Worm (Caenorhabditis elegans) whole organism, young adult: ENCODE data around the gene F17C11.2.

ENCODE experiments used
- B0261.1 ChIP-seq: sonication (generic microtip); optimal IDR thresholded peaks from 2 replicates; lab custom pipeline; 2016; ENCODE audit warnings: mild to moderate bottlenecking, missing genetic modification characterization, moderate library complexity, missing compliant biosample characterization
- F10E7.11 ChIP-seq: sonication (generic microtip); optimal IDR thresholded peaks from 2 replicates; lab custom pipeline; 2017; ENCODE audit warnings: mild to moderate bottlenecking, missing genetic modification characterization, moderate library complexity, missing compliant biosample characterization
- F22D6.2 ChIP-seq: sonication (generic microtip); optimal IDR thresholded peaks from 2 replicates; lab custom pipeline; 2016; ENCODE audit warnings: mild to moderate bottlenecking, missing genetic modification characterization, missing compliant biosample characterization
- F23B12.7 ChIP-seq: sonication (generic microtip); optimal IDR thresholded peaks from 2 replicates; lab custom pipeline; 2017; ENCODE audit warnings: missing genetic modification characterization, mild to moderate bottlenecking, missing compliant biosample characterization, antibody characterized with exemption, moderate library complexity; ENCODE audit not compliant: insufficient read depth
- F39B2.1 ChIP-seq: fragments of 200-800 bp; sonication (Bioruptor generic); IDR thresholded peaks from 2 replicates; pipeline ENCODE4 v1.3.6; 2022; ENCODE audit warnings: missing genetic modification reagents, missing genetic modification characterization, missing compliant biosample characterization
- F49E8.2 ChIP-seq: sonication (generic microtip); optimal IDR thresholded peaks from 3 replicates; lab custom pipeline; 2017; ENCODE audit warnings: missing genetic modification characterization, mild to moderate bottlenecking, missing compliant biosample characterization, antibody characterized with exemption, moderate library complexity; ENCODE audit not compliant: insufficient read depth
- K12H6.12 ChIP-seq: fragments of 200-800 bp; sonication (Bioruptor generic); optimal IDR thresholded peaks from 2 replicates; lab custom pipeline; 2018; ENCODE audit warnings: mild to moderate bottlenecking, missing genetic modification characterization, missing compliant biosample characterization
- Y53G8AR.9 ChIP-seq: fragments of 200-800 bp; sonication (Bioruptor generic); conservative IDR thresholded peaks from 2 replicates; pipeline ENCODE4 v1.3.6; 2022; ENCODE audit warnings: missing genetic modification reagents, missing genetic modification characterization, missing compliant biosample characterization
- Y95B8A.8 ChIP-seq: fragments of 200-800 bp; sonication (Bioruptor generic); IDR thresholded peaks from 2 replicates; pipeline ENCODE4 v1.3.6; 2022; ENCODE audit warnings: missing genetic modification reagents, missing genetic modification characterization, missing compliant biosample characterization
- ama-1 ChIP-seq, 3 experiments: fragments of 150-350 bp in 1 of 3; sonication (generic microtip) in 2 of 3; optimal IDR thresholded peaks; 2 replicates each; lab custom pipeline; 2014 to 2018; ENCODE audit warnings: missing biosample characterization in 2 of 3, missing genetic modification characterization in 2 of 3, missing genetic modification reagents in 2 of 3
- aptf-2 ChIP-seq: fragments of 200-800 bp; sonication (Bioruptor generic); conservative IDR thresholded peaks from 2 replicates; pipeline ENCODE4 v1.3.6; 2022; ENCODE audit warnings: missing genetic modification reagents, missing genetic modification characterization, missing compliant biosample characterization
- ccch-3 ChIP-seq: fragments of 200-800 bp; sonication (Bioruptor generic); optimal IDR thresholded peaks from 2 replicates; lab custom pipeline; 2018; ENCODE audit warnings: mild to moderate bottlenecking, missing genetic modification characterization, missing compliant biosample characterization
- ceh-40 ChIP-seq: fragments of 200-800 bp; sonication (Bioruptor generic); IDR thresholded peaks from 2 replicates; pipeline ENCODE4 v1.3.6; 2022; ENCODE audit warnings: missing genetic modification characterization, missing compliant biosample characterization
- dpff-1 ChIP-seq: sonication (generic microtip); optimal IDR thresholded peaks from 2 replicates; lab custom pipeline; 2017; ENCODE audit warnings: mild to moderate bottlenecking, missing genetic modification characterization, missing compliant biosample characterization
- efl-1 ChIP-seq: fragments of 150-350 bp; optimal IDR thresholded peaks from 2 replicates; lab custom pipeline; 2014; ENCODE audit warnings: missing biosample characterization, missing genetic modification reagents, missing genetic modification characterization
- egl-44 ChIP-seq: fragments of 200-800 bp; sonication (Bioruptor generic); IDR thresholded peaks from 2 replicates; pipeline ENCODE4 v1.3.6; 2022; ENCODE audit warnings: missing genetic modification reagents, missing genetic modification characterization, missing compliant biosample characterization
- fkh-3 ChIP-seq: sonication (generic microtip); optimal IDR thresholded peaks from 2 replicates; lab custom pipeline; 2016; ENCODE audit warnings: mild to moderate bottlenecking, missing genetic modification characterization, missing compliant biosample characterization
- hlh-12 ChIP-seq: sonication (generic microtip); optimal IDR thresholded peaks from 2 replicates; lab custom pipeline; 2016; ENCODE audit warnings: missing genetic modification characterization, missing compliant biosample characterization
- hsf-1 ChIP-seq: fragments of 200-800 bp; sonication (Bioruptor generic); IDR thresholded peaks from 2 replicates; pipeline ENCODE4 v1.3.6; 2022; ENCODE audit warnings: missing genetic modification reagents, missing genetic modification characterization, missing compliant biosample characterization
- lag-1 ChIP-seq: fragments of 200-800 bp; sonication (Bioruptor generic); IDR thresholded peaks from 2 replicates; pipeline ENCODE4 v1.3.6; 2022; ENCODE audit warnings: missing genetic modification reagents, missing genetic modification characterization, missing compliant biosample characterization
- let-526 ChIP-seq: fragments of 200-800 bp; sonication (Bioruptor generic); IDR thresholded peaks from 2 replicates; pipeline ENCODE4 v1.3.6; 2022; ENCODE audit warnings: missing genetic modification reagents, missing genetic modification characterization, missing compliant biosample characterization
- lin-35 ChIP-seq, 3 experiments: fragments of 150-350 bp in 2 of 3; sonication (generic microtip) in 1 of 3; optimal IDR thresholded peaks; 2 replicates each; lab custom pipeline; 2014 to 2018; ENCODE audit warnings: missing biosample characterization in 3 of 3, missing genetic modification characterization in 3 of 3, missing genetic modification reagents in 3 of 3
- lin-40 ChIP-seq: sonication (generic microtip); optimal IDR thresholded peaks from 2 replicates; lab custom pipeline; 2016; ENCODE audit warnings: missing genetic modification characterization, mild to moderate bottlenecking, missing compliant biosample characterization, missing genotype, missing genetic modification reagents
- lin-54 ChIP-seq: fragments of 200-800 bp; sonication (Bioruptor generic); optimal IDR thresholded peaks from 2 replicates; lab custom pipeline; 2018; ENCODE audit warnings: mild to moderate bottlenecking, missing genetic modification characterization, missing compliant biosample characterization
- lir-1 ChIP-seq: fragments of 200-800 bp; sonication (Bioruptor generic); conservative IDR thresholded peaks from 2 replicates; pipeline ENCODE4 v1.3.6; 2022; ENCODE audit warnings: missing genetic modification reagents, missing genetic modification characterization, missing compliant biosample characterization
- lsy-27 ChIP-seq: sonication (generic microtip); optimal IDR thresholded peaks from 2 replicates; lab custom pipeline; 2017; ENCODE audit warnings: missing genetic modification characterization, mild to moderate bottlenecking, missing compliant biosample characterization, antibody characterized with exemption, missing genotype, borderline replicate concordance; ENCODE audit not compliant: insufficient read depth
- mcd-1 ChIP-seq: fragments of 200-800 bp; sonication (Bioruptor generic); IDR thresholded peaks from 2 replicates; pipeline ENCODE4 v1.3.6; 2022; ENCODE audit warnings: missing genetic modification reagents, missing genetic modification characterization, missing compliant biosample characterization
- mel-28 ChIP-seq: sonication (generic microtip); optimal IDR thresholded peaks from 2 replicates; lab custom pipeline; 2016; ENCODE audit warnings: borderline replicate concordance, mild to moderate bottlenecking, missing genetic modification characterization, missing compliant biosample characterization
- nfya-1 ChIP-seq: sonication (generic microtip); optimal IDR thresholded peaks from 2 replicates; lab custom pipeline; 2017; ENCODE audit warnings: antibody characterized with exemption, missing compliant biosample characterization, missing genetic modification characterization, borderline replicate concordance; ENCODE audit not compliant: insufficient read depth
- nfyb-1 ChIP-seq: fragments of 200-800 bp; sonication (Bioruptor generic); IDR thresholded peaks from 2 replicates; pipeline ENCODE4 v1.3.6; 2022; ENCODE audit warnings: missing genetic modification reagents, missing genetic modification characterization, missing compliant biosample characterization
- nhr-80 ChIP-seq: sonication (generic microtip); optimal IDR thresholded peaks from 2 replicates; lab custom pipeline; 2016; ENCODE audit warnings: missing genetic modification characterization, missing compliant biosample characterization
- nhr-90 ChIP-seq: sonication (generic microtip); optimal IDR thresholded peaks from 2 replicates; lab custom pipeline; 2016; ENCODE audit warnings: missing genotype, mild to moderate bottlenecking, missing genetic modification characterization, missing compliant biosample characterization
- pbrm-1 ChIP-seq: fragments of 200-800 bp; sonication (Bioruptor generic); IDR thresholded peaks from 2 replicates; pipeline ENCODE4 v1.3.6; 2022; ENCODE audit warnings: missing genetic modification reagents, missing genetic modification characterization, missing compliant biosample characterization
- rec-8 ChIP-seq, 2 experiments: sonication (generic microtip); optimal IDR thresholded peaks; 2 replicates each; lab custom pipeline; 2016; ENCODE audit warnings: mild to moderate bottlenecking in 2 of 2, missing genetic modification characterization in 2 of 2, missing genetic modification reagents in 2 of 2, missing genotype in 2 of 2, missing biosample characterization in 1 of 2, missing compliant biosample characterization in 1 of 2, moderate library complexity in 1 of 2
- sptf-2 ChIP-seq: fragments of 200-800 bp; sonication (Bioruptor generic); optimal IDR thresholded peaks from 2 replicates; lab custom pipeline; 2018; ENCODE audit warnings: mild to moderate bottlenecking, missing genetic modification characterization, missing compliant biosample characterization
- tbp1 ChIP-seq: fragments of 200-800 bp; sonication (Bioruptor generic); optimal IDR thresholded peaks from 2 replicates; lab custom pipeline; 2018; ENCODE audit warnings: mild to moderate bottlenecking, missing genetic modification characterization, missing compliant biosample characterization
- tbx-9 ChIP-seq: sonication (generic microtip); optimal IDR thresholded peaks from 2 replicates; lab custom pipeline; 2016; ENCODE audit warnings: borderline replicate concordance, missing genetic modification characterization, inconsistent platforms, missing compliant biosample characterization
- tlf-1 ChIP-seq: fragments of 200-800 bp; sonication (Bioruptor generic); optimal IDR thresholded peaks from 2 replicates; lab custom pipeline; 2018; ENCODE audit warnings: mild to moderate bottlenecking, missing genetic modification characterization, missing compliant biosample characterization
- ztf-18 ChIP-seq: sonication (generic microtip); optimal IDR thresholded peaks from 2 replicates; lab custom pipeline; 2016; ENCODE audit warnings: missing genotype, mild to moderate bottlenecking, missing genetic modification characterization, missing compliant biosample characterization
- ztf-25 ChIP-seq: fragments of 200-800 bp; sonication (Bioruptor generic); IDR thresholded peaks from 2 replicates; pipeline ENCODE4 v1.3.6; 2022; ENCODE audit warnings: missing genetic modification reagents, missing genetic modification characterization, missing compliant biosample characterization
- ztf-28 ChIP-seq: fragments of 200-800 bp; sonication (Bioruptor generic); IDR thresholded peaks from 2 replicates; pipeline ENCODE4 v1.3.6; 2022; ENCODE audit warnings: missing genetic modification reagents, missing genetic modification characterization, missing compliant biosample characterization

F17C11.2 gene

DNA sequence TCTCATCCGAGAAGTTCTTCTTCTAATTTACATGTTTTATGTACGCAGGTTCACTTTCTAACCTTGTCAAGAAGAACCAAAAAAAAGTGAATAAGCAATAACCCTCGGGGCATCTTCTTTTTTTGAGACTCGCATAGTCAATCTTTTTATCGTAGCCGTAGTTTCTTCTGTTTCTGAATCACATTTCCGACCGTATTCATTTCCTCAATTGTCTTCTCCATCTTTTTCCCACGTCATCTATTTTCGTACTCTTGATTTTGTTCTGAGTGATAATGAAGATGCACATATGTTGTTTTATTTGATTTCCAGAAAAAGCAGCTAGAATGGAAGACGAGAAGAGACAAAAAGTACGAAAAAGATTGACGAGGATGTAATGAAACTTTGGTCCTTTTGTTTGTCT, 3.1 kb upstream of the F17C11.2 start (continued):
- TF ChIP-seq F23B12.7 (tag; lab: Kevin White, UChicago) (no peak), tbx-9 (no peak), lir-1 (no peak), mel-28 (tag; lab: Kevin White, UChicago) (no peak), ceh-40 (GFP tag; lab: Robert Waterston, UW) (no peak), Y53G8AR.9 (GFP tag; lab: Robert Waterston, UW) (no peak)

DNA sequence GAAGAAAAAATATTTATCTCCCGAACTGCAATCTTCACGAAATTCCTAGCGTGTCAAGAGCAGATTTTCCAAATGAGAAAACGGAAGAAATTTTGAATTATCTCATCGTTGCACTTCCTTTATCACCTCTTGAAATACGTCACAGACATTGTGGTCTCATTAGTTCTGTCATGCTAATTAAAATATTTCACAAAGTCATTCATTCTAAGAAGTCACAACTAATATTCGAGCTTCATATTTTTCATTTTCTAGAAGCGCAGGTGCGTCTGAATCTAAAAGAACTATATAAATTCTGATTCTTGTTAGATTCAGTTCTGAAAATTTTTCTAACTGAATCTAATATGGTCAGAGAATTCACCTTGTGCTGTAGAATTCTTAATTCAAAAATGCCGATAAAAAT, 820 bp upstream of the F17C11.2 start:
- TF ChIP-seq let-526 (GFP tag; lab: Robert Waterston, UW) (no peak), hlh-12 (tag; lab: Kevin White, UChicago) (no peak)

DNA sequence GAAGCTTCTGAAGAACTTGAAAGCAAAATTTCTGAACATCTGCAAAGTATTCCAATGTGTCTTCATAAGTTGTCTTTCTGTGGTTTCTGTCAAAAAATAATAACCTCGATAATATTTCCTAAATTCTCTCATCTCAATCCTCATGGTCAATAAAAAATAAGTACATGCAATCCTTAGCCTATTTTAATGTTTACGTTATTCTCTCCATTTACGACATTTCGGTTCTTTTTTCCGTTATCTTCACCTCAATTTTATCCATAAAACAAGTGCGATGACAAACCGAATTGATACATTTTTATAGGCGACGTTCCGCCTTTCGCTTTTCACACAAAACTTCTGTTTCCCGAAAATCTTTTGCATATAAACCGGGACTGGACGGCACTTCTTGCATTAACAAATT, 1.5 kb downstream of the F17C11.2 start, which contains the start of gene col-153:
Gene col-153, plus strand, starts transcription at position 301 of the 400 bp plus-strand sequence.
- no peak for TF ChIP-seq tbp1
- no peak for TF ChIP-seq ztf-28 (GFP tag; lab: Robert Waterston, UW)
- TF ChIP-seq lin-54 (GFP tag; lab: Kevin White, UChicago), result no peak

DNA sequence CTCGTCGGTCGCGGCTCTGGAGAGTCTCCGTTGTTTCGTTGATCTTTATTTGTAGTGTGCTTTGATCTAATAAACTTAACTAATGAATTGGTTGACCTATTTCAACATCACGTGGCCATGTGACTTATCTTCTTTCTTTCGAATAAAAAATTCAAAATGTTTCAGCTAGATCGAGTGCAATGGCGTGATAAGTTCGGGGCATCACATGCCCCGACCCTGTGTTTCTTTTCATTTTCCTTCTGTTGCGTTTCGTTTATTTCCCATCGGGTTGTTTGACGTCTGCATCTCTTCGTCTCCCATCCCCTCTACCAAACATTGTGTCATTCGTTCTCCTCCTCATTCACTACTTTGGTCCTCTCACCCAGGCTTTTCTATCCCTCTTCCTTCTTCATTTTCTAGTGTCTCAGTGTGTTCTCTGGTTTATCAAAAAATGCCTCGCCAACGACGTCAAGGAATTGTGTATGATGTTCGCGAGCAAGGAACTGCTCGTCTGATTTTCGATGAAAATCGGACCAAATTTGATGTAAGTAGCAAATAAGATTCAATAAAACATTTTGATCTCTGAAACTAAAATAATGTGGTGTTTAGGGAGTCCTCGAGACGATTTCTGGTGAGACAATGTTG, 3.7 kb downstream of the F17C11.2 start, which contains the start of gene F17C11.4:
Gene F17C11.4, plus strand, starts transcription at position 206 of the 624 bp plus-strand sequence.
- TF ChIP-seq ama-1 (optimal IDR thresholded peaks at IDR 0.05; lab: Kevin White, UChicago) (peak; percentile 67), ama-1 (GFP tag; optimal IDR thresholded peaks at IDR 0.05; lab: Kevin White, UChicago) (no peak), lin-35 (GFP tag; optimal IDR thresholded peaks at IDR 0.05; lab: Kevin White, UChicago) (no peak), dpff-1 (tag; lab: Kevin White, UChicago) (no peak), ztf-25 (GFP tag; lab: Robert Waterston, UW) (no peak), F49E8.2 (tag; lab: Kevin White, UChicago) (no peak), ccch-3 (GFP tag; lab: Kevin White, UChicago) (no peak), Y95B8A.8 (GFP tag; lab: Robert Waterston, UW) (no peak), mcd-1 (GFP tag; lab: Robert Waterston, UW) (peak; percentile 37; the same call in 1 of the 2 replicates), lir-1 (no peak; the same call in 1 of the 2 replicates), efl-1 (GFP tag; lab: Kevin White, UChicago) (no peak), lag-1 (no peak), nhr-80 (tag; lab: Kevin White, UChicago) (peak; percentile 85), K12H6.12 (tag; lab: Kevin White, UChicago) (peak; percentile 66), fkh-3 (tag; lab: Kevin White, UChicago) (no peak), tlf-1 (GFP tag; lab: Kevin White, UChicago) (no peak), ceh-40 (GFP tag; lab: Robert Waterston, UW) (no peak), nfyb-1 (no peak), F39B2.1 (GFP tag; lab: Robert Waterston, UW) (no peak), nfya-1 (tag; lab: Kevin White, UChicago) (no peak), rec-8 (tag; optimal IDR thresholded peaks at IDR 0.05; lab: Kevin White, UChicago) (no peak), F22D6.2 (tag; lab: Kevin White, UChicago) (peak; percentile 18), aptf-2 (GFP tag; lab: Robert Waterston, UW) (no peak), hsf-1 (no peak), lsy-27 (tag; lab: Kevin White, UChicago) (no peak), pbrm-1 (GFP tag; lab: Robert Waterston, UW) (no peak), lin-40 (peak; percentile 67), sptf-2 (GFP tag; lab: Kevin White, UChicago) (no peak), nhr-90 (tag; lab: Kevin White, UChicago) (peak; percentile 29), ztf-18 (tag; lab: Kevin White, UChicago) (peak; percentile 31), tbx-9 (no peak), F10E7.11 (tag; lab: Kevin White, UChicago) (no peak), tbp1 (peak; percentile 50), egl-44 (GFP tag; lab: Robert Waterston, UW) (0 out of 2 replicates have a peak, but pooled peaks have one; percentile 61), B0261.1 (no peak)
